Fruit fly (Drosophila melanogaster): Measurements from ENCODE around the gene CG13116.

CG13116 gene

DNA sequence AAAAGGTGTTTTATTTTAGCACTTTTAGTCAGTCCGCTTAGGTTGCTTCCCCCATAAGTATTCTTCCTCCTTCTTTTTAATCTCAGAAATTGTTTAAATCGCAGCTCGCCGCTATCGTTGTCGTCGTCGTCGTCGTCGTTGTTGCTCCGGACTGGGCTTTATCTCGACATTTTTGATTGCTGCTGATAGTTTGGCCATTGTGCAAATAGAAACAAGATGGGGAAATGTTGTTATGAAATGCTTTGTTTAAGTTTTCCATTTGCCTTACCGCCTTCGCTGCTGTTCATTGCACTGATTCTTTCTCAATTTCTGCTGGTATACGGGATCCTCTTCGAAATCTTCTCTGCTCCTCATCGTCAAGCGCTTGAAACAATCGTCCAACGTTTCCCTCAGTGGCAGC is 26.7 kb upstream of the CG13116 start (continued):
- peak; percentile 26 for TF ChIP-seq Med (GFP tag)
- no peak for TF ChIP-seq CG13296 (GFP tag; optimal IDR thresholded peaks at IDR 0.05)
- TF ChIP-seq slp2 (GFP tag; optimal IDR thresholded peaks at IDR 0.05), result no peak
- TF ChIP-seq CG2875 (GFP tag; optimal IDR thresholded peaks at IDR 0.05), result no peak
- no peak for TF ChIP-seq lab (GFP tag; optimal IDR thresholded peaks at IDR 0.05)
- TF ChIP-seq ssp (GFP tag; IDR thresholded peaks at IDR 0.05), result no peak
- no peak for TF ChIP-seq CG8290 (GFP tag; optimal IDR thresholded peaks at IDR 0.05)
- TF ChIP-seq CG8290 (tag; optimal IDR thresholded peaks at IDR 0.05), result no peak
- no peak for TF ChIP-seq CG34224 (GFP tag; IDR thresholded peaks at IDR 0.05; ENCODE audit: partially characterized antibody)
- TF ChIP-seq unpg (GFP tag; optimal IDR thresholded peaks at IDR 0.05), result no peak
- TF ChIP-seq CG1233 (GFP tag; optimal IDR thresholded peaks at IDR 0.05), result no peak
- no peak for TF ChIP-seq fd102C (GFP tag; optimal IDR thresholded peaks at IDR 0.05)
- TF ChIP-seq CG2678 (tag; optimal IDR thresholded peaks at IDR 0.05), result no peak
- no peak for TF ChIP-seq Mrtf (GFP tag; IDR thresholded peaks at IDR 0.05)
- TF ChIP-seq CG18599 (GFP tag; optimal IDR thresholded peaks at IDR 0.05), result no peak
- TF ChIP-seq CG4730 (GFP tag; IDR thresholded peaks at IDR 0.05), result no peak
- no peak for TF ChIP-seq D19A (tag; optimal IDR thresholded peaks at IDR 0.05)
- no peak for TF ChIP-seq bcd (GFP tag; optimal IDR thresholded peaks at IDR 0.05)
- peak; percentile 38 for TF ChIP-seq sug (tag; optimal IDR thresholded peaks at IDR 0.05)
- TF ChIP-seq Pdp1 (GFP tag; optimal IDR thresholded peaks at IDR 0.05), result peak in 1 of 2 experiments; percentile 44
- no peak for TF ChIP-seq cas (GFP tag; IDR thresholded peaks at IDR 0.05)
- no peak for TF ChIP-seq btn (GFP tag; optimal IDR thresholded peaks at IDR 0.05)
- no peak for TF ChIP-seq sisA (GFP tag; IDR thresholded peaks at IDR 0.05)
- no peak for TF ChIP-seq jumu (GFP tag; optimal IDR thresholded peaks at IDR 0.05)
- no peak for TF ChIP-seq CG6654 (GFP tag; optimal IDR thresholded peaks at IDR 0.05)
- TF ChIP-seq fd96Cb (tag; optimal IDR thresholded peaks at IDR 0.05), result no peak
- no peak for TF ChIP-seq wek (GFP tag; optimal IDR thresholded peaks at IDR 0.05)
- no peak for TF ChIP-seq CG6854 (GFP tag; optimal IDR thresholded peaks at IDR 0.05)
- no peak for TF ChIP-seq pros (GFP tag; optimal IDR thresholded peaks at IDR 0.05)
- TF ChIP-seq Gsc (GFP tag; IDR thresholded peaks at IDR 0.05), result no peak
- no peak for TF ChIP-seq CG14441 (GFP tag; IDR thresholded peaks at IDR 0.05)
- TF ChIP-seq kni (GFP tag; optimal IDR thresholded peaks at IDR 0.05), result no peak
- TF ChIP-seq CG1602 (GFP tag; optimal IDR thresholded peaks at IDR 0.05), result no peak
- no peak for TF ChIP-seq CG32532 (GFP tag; IDR thresholded peaks at IDR 0.05)
- TF ChIP-seq gcm (GFP tag; optimal IDR thresholded peaks at IDR 0.05), result peak; percentile 8
- no peak for TF ChIP-seq CG13894 (tag; optimal IDR thresholded peaks at IDR 0.05)
- no peak for TF ChIP-seq chm (GFP tag; IDR thresholded peaks at IDR 0.05)
- no peak for TF ChIP-seq CG7987 (GFP tag; optimal IDR thresholded peaks at IDR 0.05)
- no peak for TF ChIP-seq BEAF-32 (GFP tag; optimal IDR thresholded peaks at IDR 0.05)
- no peak for TF ChIP-seq CG33557 (GFP tag; optimal IDR thresholded peaks at IDR 0.05)
- TF ChIP-seq B-H1 (GFP tag; IDR thresholded peaks at IDR 0.05), result no peak
- TF ChIP-seq CG9817 (tag; optimal IDR thresholded peaks at IDR 0.05), result no peak
- TF ChIP-seq oc (tag; optimal IDR thresholded peaks at IDR 0.05), result no peak
- TF ChIP-seq MESR4 (GFP tag; optimal IDR thresholded peaks at IDR 0.05), result no peak
- no peak for TF ChIP-seq CG12299 (tag; optimal IDR thresholded peaks at IDR 0.05)
- no peak for TF ChIP-seq caup (GFP tag; optimal IDR thresholded peaks at IDR 0.05; ENCODE audit: severe bottlenecking)
- peak; percentile 46 for TF ChIP-seq sd (tag; optimal IDR thresholded peaks at IDR 0.05)
- TF ChIP-seq CG6254 (GFP tag; optimal IDR thresholded peaks at IDR 0.05), result no peak
- no peak for TF ChIP-seq luna (GFP tag; optimal IDR thresholded peaks at IDR 0.05)
- TF ChIP-seq CG10565 (GFP tag; optimal IDR thresholded peaks at IDR 0.05), result no peak
